Worm (Caenorhabditis elegans): ENCODE data around the gene H12D21.6.

ce11 chrV:14928248-14928647 lies 30.6 kb upstream of the H12D21.6 start, which contains the start of gene srg-55:
- TF ChIP-seq lsy-2 (tag; optimal IDR thresholded peaks at IDR 0.05) (no peak), nhr-28 (tag; optimal IDR thresholded peaks at IDR 0.05) (no peak), nhr-2 (tag; optimal IDR thresholded peaks at IDR 0.05) (no peak), lin-13 (tag; optimal IDR thresholded peaks at IDR 0.05) (no peak)
